Worm (Caenorhabditis elegans) whole organism, early embryonic: ENCODE data around the gene M03E7.1.

ENCODE experiments used
- B0310.2 ChIP-seq: sonication (generic microtip); optimal IDR thresholded peaks from 2 replicates; lab custom pipeline; 2016; ENCODE audit warnings: mild to moderate bottlenecking, missing genetic modification characterization, missing compliant biosample characterization
- F13C5.2 ChIP-seq: sonication (generic microtip); optimal IDR thresholded peaks from 2 replicates; lab custom pipeline; 2017; ENCODE audit warnings: mild to moderate bottlenecking, missing genetic modification characterization, inconsistent platforms, missing compliant biosample characterization
- aly-1 ChIP-seq: sonication (generic microtip); optimal IDR thresholded peaks from 2 replicates; lab custom pipeline; 2016; ENCODE audit warnings: missing genetic modification characterization, missing compliant biosample characterization
- ama-1 ChIP-seq: fragments of 150-350 bp; optimal IDR thresholded peaks from 2 replicates; lab custom pipeline; 2014
- ceh-13 ChIP-seq: fragments of 200-800 bp; sonication (Bioruptor generic); optimal IDR thresholded peaks from 2 replicates; lab custom pipeline; 2018; ENCODE audit warnings: mild to moderate bottlenecking, missing genetic modification characterization, missing compliant biosample characterization
- ceh-36 ChIP-seq: sonication (generic microtip); optimal IDR thresholded peaks from 2 replicates; lab custom pipeline; 2016; ENCODE audit warnings: missing genetic modification characterization, inconsistent platforms, missing compliant biosample characterization
- ets-7 ChIP-seq: sonication (generic microtip); optimal IDR thresholded peaks from 2 replicates; lab custom pipeline; 2016; ENCODE audit warnings: missing genotype, missing genetic modification characterization, missing compliant biosample characterization
- flt-1 ChIP-seq: fragments of 200-800 bp; sonication (Bioruptor generic); IDR thresholded peaks from 2 replicates; pipeline ENCODE4 v1.3.6; 2022; ENCODE audit warnings: missing genetic modification characterization, missing compliant biosample characterization
- hmbx-1 ChIP-seq: sonication (generic microtip); optimal IDR thresholded peaks from 2 replicates; lab custom pipeline; 2016; ENCODE audit warnings: mild to moderate bottlenecking, missing genetic modification characterization, missing compliant biosample characterization
- hmg-4 ChIP-seq: fragments of 200-800 bp; sonication (Bioruptor generic); optimal IDR thresholded peaks from 2 replicates; lab custom pipeline; 2018; ENCODE audit warnings: mild to moderate bottlenecking, missing genetic modification characterization, missing compliant biosample characterization
- hnd-1 ChIP-seq: sonication (generic microtip); optimal IDR thresholded peaks from 2 replicates; lab custom pipeline; 2016; ENCODE audit warnings: missing genetic modification characterization, missing compliant biosample characterization
- pes-1 ChIP-seq: fragments of 200-800 bp; sonication (Bioruptor generic); IDR thresholded peaks from 2 replicates; pipeline ENCODE4 v1.3.6; 2022; ENCODE audit warnings: missing genetic modification reagents, missing genetic modification characterization, missing compliant biosample characterization
- scrt-1 ChIP-seq: fragments of 200-800 bp; sonication (Bioruptor generic); IDR thresholded peaks from 2 replicates; pipeline ENCODE4 v1.3.6; 2022; ENCODE audit warnings: missing genetic modification characterization, missing compliant biosample characterization
- sea-1 ChIP-seq: fragments of 200-800 bp; sonication (Bioruptor generic); conservative IDR thresholded peaks from 2 replicates; pipeline ENCODE4 v1.3.6; 2022; ENCODE audit warnings: missing genetic modification characterization, missing compliant biosample characterization
- tbx-11 ChIP-seq: fragments of 200-800 bp; sonication (Bioruptor generic); IDR thresholded peaks from 2 replicates; pipeline ENCODE4 v1.3.6; 2022; ENCODE audit warnings: missing genetic modification characterization, missing compliant biosample characterization
- tbx-37 ChIP-seq: fragments of 200-800 bp; sonication (Bioruptor generic); conservative IDR thresholded peaks from 2 replicates; pipeline ENCODE4 v1.3.6; 2022; ENCODE audit warnings: missing genetic modification reagents, missing genetic modification characterization, missing compliant biosample characterization
- tra-4 ChIP-seq: sonication (generic microtip); optimal IDR thresholded peaks from 2 replicates; lab custom pipeline; 2017; ENCODE audit warnings: missing genetic modification characterization, missing compliant biosample characterization

M03E7.1 gene

DNA sequence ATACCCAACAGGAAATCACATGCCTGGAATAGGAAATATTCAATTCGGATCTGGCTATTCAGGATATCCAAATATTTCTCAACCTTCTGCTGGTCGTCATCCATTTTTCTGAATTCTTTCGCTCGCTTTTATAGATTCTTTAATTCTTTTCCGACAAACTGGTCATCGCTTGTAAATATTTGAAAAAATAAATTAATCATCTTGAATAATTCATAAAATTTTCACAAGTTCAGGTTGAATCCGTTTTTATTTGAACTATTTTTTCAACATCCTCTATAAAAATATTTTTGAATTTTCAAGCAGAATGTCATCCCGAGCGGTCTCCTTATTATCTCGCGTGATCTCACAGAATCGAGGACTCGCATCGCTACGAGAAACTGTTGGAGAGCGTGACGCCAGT is 28.1 kb upstream of the M03E7.1 start, which contains the start of gene mrpl-48:
TSS of gene mrpl-48 (plus strand) at position 301 of the 400 bp plus-strand sequence.
- no peak for TF ChIP-seq sea-1 (GFP tag; lab: Robert Waterston, UW)
- TF ChIP-seq hmbx-1 (tag; lab: Kevin White, UChicago): no peak
- no peak for TF ChIP-seq aly-1
- no peak for TF ChIP-seq ets-7 (tag; lab: Kevin White, UChicago)
- no peak for TF ChIP-seq F13C5.2 (tag; lab: Kevin White, UChicago)
- no peak for TF ChIP-seq ama-1 (lab: Kevin White, UChicago)
- no peak for TF ChIP-seq flt-1
- no peak for TF ChIP-seq scrt-1
- no peak for TF ChIP-seq ceh-36
- TF ChIP-seq hmg-4 (GFP tag; lab: Kevin White, UChicago): no peak
- TF ChIP-seq hnd-1: no peak
- TF ChIP-seq tra-4 (tag; lab: Kevin White, UChicago): no peak
- TF ChIP-seq B0310.2 (tag; lab: Kevin White, UChicago): no peak

DNA sequence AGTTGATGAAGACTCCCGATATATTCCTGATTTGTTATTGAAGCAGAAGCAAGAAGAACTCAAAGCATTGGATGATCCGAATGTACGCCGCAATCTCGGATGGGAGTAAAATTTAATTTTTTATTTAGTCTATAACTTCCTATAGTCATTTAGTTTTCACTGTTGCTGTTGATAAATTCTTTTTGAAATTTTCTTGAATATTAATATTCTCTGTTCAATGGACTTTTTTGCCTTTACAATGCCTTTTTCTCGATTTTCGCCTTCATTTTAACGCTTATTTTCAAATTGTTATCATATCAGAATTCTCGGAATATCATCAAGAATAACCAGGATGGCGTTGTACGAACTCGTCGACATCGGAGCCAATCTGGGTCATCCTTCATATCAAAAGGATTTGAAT is 27.2 kb upstream of the M03E7.1 start, which contains the start of gene crn-2:
TSS of gene crn-2 (plus strand) at position 301 of the 400 bp plus-strand sequence.
- TF ChIP-seq hmbx-1 (tag; lab: Kevin White, UChicago) (no peak), flt-1 (no peak), tbx-37 (GFP tag; lab: Robert Waterston, UW) (no peak), tra-4 (tag; lab: Kevin White, UChicago) (no peak), scrt-1 (no peak), pes-1 (no peak), F13C5.2 (tag; lab: Kevin White, UChicago) (no peak), tbx-11 (GFP tag; lab: Robert Waterston, UW) (no peak), B0310.2 (tag; lab: Kevin White, UChicago) (no peak), ceh-36 (no peak), ceh-13 (GFP tag; lab: Kevin White, UChicago) (no peak), aly-1 (no peak), ets-7 (tag; lab: Kevin White, UChicago) (no peak), hnd-1 (no peak), sea-1 (GFP tag; lab: Robert Waterston, UW) (no peak), ama-1 (lab: Kevin White, UChicago) (no peak), hmg-4 (GFP tag; lab: Kevin White, UChicago) (no peak)

DNA sequence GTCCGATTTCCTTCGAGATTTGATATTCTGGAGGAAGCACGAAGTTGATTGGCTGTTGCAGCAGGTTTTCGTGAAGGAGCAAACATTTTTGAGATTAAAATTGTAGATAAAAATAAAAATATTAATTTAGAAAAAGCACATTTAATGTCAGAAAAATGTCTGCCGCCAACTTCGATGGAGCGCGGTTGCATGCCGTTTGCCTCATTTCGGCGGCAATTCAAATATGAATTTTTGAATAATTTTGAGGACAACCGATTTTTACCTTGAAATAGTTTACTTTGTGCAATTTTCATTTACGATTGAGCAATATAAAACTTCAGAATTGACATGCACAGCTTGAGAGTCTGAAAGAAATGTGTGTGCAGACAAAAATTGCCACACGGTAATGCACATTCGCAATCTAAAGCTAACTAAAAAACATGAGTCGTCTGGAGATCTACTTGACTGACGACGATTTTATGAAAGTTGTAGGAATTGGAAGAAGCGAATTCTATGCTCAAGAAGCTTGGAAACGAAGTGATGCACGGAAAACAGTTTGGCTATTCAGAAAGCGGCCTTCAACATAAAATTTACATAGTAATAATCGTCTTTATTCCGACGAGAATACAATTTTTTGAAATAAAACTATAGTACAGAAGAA is 25.0 kb upstream of the M03E7.1 start, which contains the start of gene zhit-1:
TSS of gene zhit-1 (minus strand) at position 161 of the 640 bp plus-strand sequence.
- TF ChIP-seq tbx-37 (GFP tag; lab: Robert Waterston, UW) (no peak), flt-1 (no peak)

DNA sequence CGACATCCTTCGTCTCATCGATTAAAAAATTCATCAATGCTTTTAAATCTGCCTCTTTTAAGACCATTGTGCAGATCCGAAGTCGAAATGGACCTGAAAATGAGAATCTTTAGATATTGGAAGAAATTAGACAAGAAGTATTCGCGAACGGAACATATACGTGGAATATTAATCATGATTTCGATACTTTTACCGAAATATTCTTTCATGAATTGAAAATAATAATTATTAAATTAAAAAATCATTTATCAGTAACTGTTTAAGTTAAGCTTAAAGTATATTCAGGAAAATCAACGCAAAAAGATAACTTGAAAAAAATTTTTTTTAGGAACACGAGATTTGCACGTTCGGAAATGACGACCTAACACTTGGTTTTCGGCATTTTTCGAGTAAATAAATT is 20.2 kb upstream of the M03E7.1 start, which contains the start of gene CD4.8:
TSS of gene CD4.8 (minus strand) at position 101 of the 400 bp plus-strand sequence.
- TF ChIP-seq B0310.2 (tag; lab: Kevin White, UChicago): no peak
- no peak for TF ChIP-seq hmbx-1 (tag; lab: Kevin White, UChicago)
- TF ChIP-seq pes-1: no peak
- no peak for TF ChIP-seq aly-1
- TF ChIP-seq flt-1: no peak

DNA sequence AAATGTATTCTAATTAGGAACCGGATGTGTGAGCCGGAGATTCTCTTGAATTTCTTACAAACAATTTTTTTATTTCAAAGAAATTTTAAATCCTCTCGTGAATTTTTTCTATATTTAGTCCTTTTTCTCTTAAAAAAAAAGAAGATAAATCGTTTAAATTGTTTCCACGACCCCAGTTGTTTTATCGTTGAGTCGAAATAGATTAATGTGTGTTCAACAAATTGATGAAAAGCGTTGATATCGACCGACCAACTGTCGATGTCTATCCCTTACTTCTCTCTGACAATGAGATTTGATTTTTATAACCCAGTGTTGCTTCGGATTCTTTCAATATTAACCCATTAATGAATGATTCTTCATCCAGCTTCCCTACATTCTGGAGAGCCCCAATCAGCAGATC is 15.2 kb upstream of the M03E7.1 start, which contains the start of gene CD4.1:
TSS of gene CD4.1 (plus strand) at position 301 of the 400 bp plus-strand sequence.
- no peak for TF ChIP-seq tbx-37 (GFP tag; lab: Robert Waterston, UW)
- TF ChIP-seq scrt-1: no peak
- no peak for TF ChIP-seq tra-4 (tag; lab: Kevin White, UChicago)
- no peak for TF ChIP-seq tbx-11 (GFP tag; lab: Robert Waterston, UW)
- no peak for TF ChIP-seq pes-1
- TF ChIP-seq ceh-13 (GFP tag; lab: Kevin White, UChicago): no peak
- TF ChIP-seq hmg-4 (GFP tag; lab: Kevin White, UChicago): no peak
- no peak for TF ChIP-seq ceh-36
- TF ChIP-seq hnd-1: no peak
- TF ChIP-seq aly-1: no peak
- TF ChIP-seq hmbx-1 (tag; lab: Kevin White, UChicago): no peak
- no peak for TF ChIP-seq sea-1 (GFP tag; lab: Robert Waterston, UW)

DNA sequence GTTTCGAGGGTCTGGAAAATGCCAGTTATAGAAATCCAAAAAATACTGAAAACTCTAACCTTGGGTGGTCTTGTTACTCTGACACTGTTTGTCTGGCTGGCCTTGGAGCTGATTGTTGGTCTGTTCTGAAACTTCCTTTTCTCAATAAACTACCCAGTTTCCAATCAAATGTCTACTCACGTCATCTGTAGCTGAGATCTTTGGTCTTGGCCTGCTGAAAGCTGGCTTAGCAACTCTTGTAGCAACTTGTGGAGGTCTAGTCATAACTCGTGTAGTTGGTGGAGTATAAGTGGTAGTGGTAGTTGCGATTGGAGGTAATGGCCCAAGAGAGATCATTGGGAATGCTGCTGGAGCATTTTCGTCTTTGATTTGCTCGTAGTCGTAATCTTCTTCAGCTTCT is 11.3 kb upstream of the M03E7.1 start:
- TF ChIP-seq hnd-1: no peak
- no peak for TF ChIP-seq hmg-4 (GFP tag; lab: Kevin White, UChicago)
- TF ChIP-seq tbx-37 (GFP tag; lab: Robert Waterston, UW): no peak
- no peak for TF ChIP-seq F13C5.2 (tag; lab: Kevin White, UChicago)
- TF ChIP-seq aly-1: no peak
- no peak for TF ChIP-seq B0310.2 (tag; lab: Kevin White, UChicago)
- no peak for TF ChIP-seq ceh-36
- no peak for TF ChIP-seq ama-1 (lab: Kevin White, UChicago)
- TF ChIP-seq flt-1: no peak
- no peak for TF ChIP-seq ceh-13 (GFP tag; lab: Kevin White, UChicago)
- no peak for TF ChIP-seq pes-1
- no peak for TF ChIP-seq scrt-1
- TF ChIP-seq tra-4 (tag; lab: Kevin White, UChicago): no peak
- TF ChIP-seq hmbx-1 (tag; lab: Kevin White, UChicago): no peak
- no peak for TF ChIP-seq sea-1 (GFP tag; lab: Robert Waterston, UW)
- TF ChIP-seq tbx-11 (GFP tag; lab: Robert Waterston, UW): no peak
- TF ChIP-seq ets-7 (tag; lab: Kevin White, UChicago): no peak

DNA sequence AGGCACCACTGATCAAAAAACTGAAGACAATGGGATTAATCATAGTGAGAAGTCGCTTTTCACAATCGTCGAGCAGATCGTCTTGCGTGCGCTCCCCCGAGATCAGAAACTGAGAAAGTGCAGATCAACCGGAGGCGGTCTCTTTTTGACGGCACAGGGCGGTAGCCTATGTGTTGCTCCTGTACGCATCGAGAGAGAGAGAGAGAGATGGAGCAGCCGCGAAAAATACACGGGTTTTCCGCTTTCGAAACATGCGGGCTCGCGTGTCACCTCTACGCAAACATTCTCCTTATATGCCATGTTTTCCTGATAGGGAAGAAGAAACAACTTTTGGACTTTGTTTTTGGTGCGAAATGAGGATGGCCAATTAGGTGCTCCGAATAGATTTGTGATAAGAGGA is 8.4 kb upstream of the M03E7.1 start, which contains the start of gene lrpc-1:
TSS of gene lrpc-1 (minus strand) at position 101 of the 400 bp plus-strand sequence.
- TF ChIP-seq hnd-1: no peak
- no peak for TF ChIP-seq flt-1
- no peak for TF ChIP-seq tbx-11 (GFP tag; lab: Robert Waterston, UW)
- no peak for TF ChIP-seq ets-7 (tag; lab: Kevin White, UChicago)

DNA sequence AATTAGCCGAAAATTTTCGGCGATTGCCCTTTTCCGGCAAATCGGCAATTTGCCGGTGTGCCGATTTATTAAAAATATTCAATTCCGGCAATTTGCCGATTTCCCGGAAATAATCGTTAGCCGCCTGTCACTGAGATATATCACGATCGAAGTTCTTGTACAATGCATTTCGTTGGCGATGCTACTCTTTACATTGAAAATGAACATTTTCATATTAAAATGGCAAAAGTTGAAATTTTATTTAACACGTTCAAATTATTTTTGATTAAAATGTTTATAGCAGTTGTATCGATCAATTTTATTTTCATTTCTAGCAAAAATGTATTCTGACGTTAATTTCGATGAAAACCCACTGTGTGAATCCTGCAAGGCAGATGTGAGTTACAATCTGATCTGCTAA is 6.8 kb upstream of the M03E7.1 start, which contains the start of gene M03E7.3:
TSS of gene M03E7.3 (plus strand) at position 301 of the 400 bp plus-strand sequence.
- no peak for TF ChIP-seq ceh-13 (GFP tag; lab: Kevin White, UChicago)
- TF ChIP-seq tbx-11 (GFP tag; lab: Robert Waterston, UW): no peak
- TF ChIP-seq ama-1 (lab: Kevin White, UChicago): no peak
- TF ChIP-seq B0310.2 (tag; lab: Kevin White, UChicago): no peak
- TF ChIP-seq pes-1: no peak
- no peak for TF ChIP-seq F13C5.2 (tag; lab: Kevin White, UChicago)
- TF ChIP-seq hnd-1: no peak
- no peak for TF ChIP-seq flt-1
- no peak for TF ChIP-seq aly-1
- TF ChIP-seq scrt-1: no peak
- no peak for TF ChIP-seq tra-4 (tag; lab: Kevin White, UChicago)
- no peak for TF ChIP-seq ets-7 (tag; lab: Kevin White, UChicago)
- no peak for TF ChIP-seq ceh-36
- no peak for TF ChIP-seq tbx-37 (GFP tag; lab: Robert Waterston, UW)
